Worm (Caenorhabditis elegans) whole organism, early embryonic: ENCODE measurements around the gene M02E1.3.

ENCODE experiments used
- B0310.2 ChIP-seq: sonication (generic microtip); optimal IDR thresholded peaks from 2 replicates; lab custom pipeline; 2016; ENCODE audit warnings: mild to moderate bottlenecking, missing genetic modification characterization, missing compliant biosample characterization
- ama-1 ChIP-seq: fragments of 150-350 bp; optimal IDR thresholded peaks from 2 replicates; lab custom pipeline; 2014
- flt-1 ChIP-seq: fragments of 200-800 bp; sonication (Bioruptor generic); IDR thresholded peaks from 2 replicates; pipeline ENCODE4 v1.3.6; 2022; ENCODE audit warnings: missing genetic modification characterization, missing compliant biosample characterization
- hnd-1 ChIP-seq: sonication (generic microtip); optimal IDR thresholded peaks from 2 replicates; lab custom pipeline; 2016; ENCODE audit warnings: missing genetic modification characterization, missing compliant biosample characterization
- sea-1 ChIP-seq: fragments of 200-800 bp; sonication (Bioruptor generic); conservative IDR thresholded peaks from 2 replicates; pipeline ENCODE4 v1.3.6; 2022; ENCODE audit warnings: missing genetic modification characterization, missing compliant biosample characterization
- tra-4 ChIP-seq: sonication (generic microtip); optimal IDR thresholded peaks from 2 replicates; lab custom pipeline; 2017; ENCODE audit warnings: missing genetic modification characterization, missing compliant biosample characterization

ce11 chrX:300250-300649 lies 22.1 kb upstream of the M02E1.3 start:
- no peak for TF ChIP-seq hnd-1 (tag; lab: Kevin White, UChicago)
- no peak for TF ChIP-seq B0310.2
- no peak for TF ChIP-seq sea-1
- TF ChIP-seq tra-4 (tag; lab: Kevin White, UChicago): no peak
- no peak for TF ChIP-seq flt-1 (GFP tag; lab: Robert Waterston, UW)
- TF ChIP-seq ama-1 (lab: Kevin White, UChicago): no peak
